Worm (Caenorhabditis elegans) whole organism, mixed stage, embryonic: ENCODE measurements around the gene JC8.16.

ENCODE experiments used
- nhr-12 ChIP-seq: fragments of 150-350 bp; optimal IDR thresholded peaks from 2 replicates; lab custom pipeline; 2014; ENCODE audit warnings: missing biosample characterization, missing genetic modification characterization
- nhr-28 ChIP-seq: fragments of 150-350 bp; optimal IDR thresholded peaks from 2 replicates; lab custom pipeline; 2014; ENCODE audit warnings: missing biosample characterization, missing genetic modification characterization
- pha-4 ChIP-seq: fragments of 150-350 bp; optimal IDR thresholded peaks from 2 replicates; lab custom pipeline; 2018; ENCODE audit warnings: missing biosample characterization, missing genetic modification reagents, missing genetic modification characterization
- unc-62 ChIP-seq: fragments of 150-350 bp; optimal IDR thresholded peaks from 2 replicates; lab custom pipeline; 2014; ENCODE audit warnings: missing biosample characterization, missing genetic modification reagents, missing genetic modification characterization

DNA sequence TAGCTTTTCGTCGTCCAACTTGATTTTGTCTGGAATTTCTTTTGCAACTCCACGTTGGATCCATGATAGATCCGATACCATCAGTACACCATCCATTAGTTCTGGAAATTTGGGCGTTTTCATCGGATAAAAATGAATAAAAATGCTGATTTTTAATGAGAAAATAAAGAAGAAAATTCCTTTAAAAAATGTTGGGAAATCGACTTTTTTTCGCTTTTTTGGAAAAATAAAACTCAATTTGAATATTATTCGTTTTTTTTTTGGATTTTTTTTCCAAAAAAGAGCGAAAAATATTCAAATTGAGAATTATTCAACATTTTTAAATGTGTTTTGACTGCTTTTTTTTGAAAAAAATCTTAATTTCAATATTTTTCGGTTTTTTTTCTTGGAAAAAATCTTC lies 22.5 kb upstream of the JC8.16 start, which contains the start of gene pwp-1:
- TF ChIP-seq nhr-28 (tag; lab: Kevin White, UChicago) = no peak
- no peak for TF ChIP-seq pha-4 (tag; lab: Kevin White, UChicago)
- TF ChIP-seq unc-62 (GFP tag; lab: Kevin White, UChicago) = no peak
- TF ChIP-seq nhr-12 (tag; lab: Kevin White, UChicago) = no peak
